Fruit fly (Drosophila melanogaster) whole organism, embryonic: Measurements from ENCODE around the gene HINT1.

ENCODE experiments used
- Bdp1 ChIP-seq: fragments of 200-800 bp; sonication (Bioruptor generic); optimal IDR thresholded peaks from 3 replicates; lab custom pipeline; 2016; ENCODE audit warnings: missing biosample characterization, missing genetic modification characterization
- CG10431 ChIP-seq: fragments of 200-800 bp; sonication (Bioruptor generic); optimal IDR thresholded peaks from 3 replicates; lab custom pipeline; 2018; ENCODE audit warnings: missing biosample characterization, mild to moderate bottlenecking, missing genetic modification characterization
- CG11085 ChIP-seq: fragments of 200-800 bp; sonication (Bioruptor generic); IDR thresholded peaks from 2 replicates; pipeline ENCODE4 v1.3.6; 2022; ENCODE audit warnings: missing biosample characterization, missing genetic modification characterization
- CG11696 ChIP-seq: fragments of 200-800 bp; sonication (Bioruptor generic); IDR thresholded peaks from 2 replicates; pipeline ENCODE4 v1.3.6; 2022; ENCODE audit warnings: missing biosample characterization, missing genetic modification characterization
- CG12236 ChIP-seq: fragments of 200-800 bp; sonication (Bioruptor generic); optimal IDR thresholded peaks from 2 replicates; lab custom pipeline; 2016; ENCODE audit warnings: missing biosample characterization, missing genetic modification characterization
- CG2120 ChIP-seq: fragments of 200-800 bp; sonication (Bioruptor generic); optimal IDR thresholded peaks from 3 replicates; lab custom pipeline; 2016; ENCODE audit warnings: missing biosample characterization, missing genetic modification characterization
- CG3281 ChIP-seq: fragments of 200-800 bp; sonication (Bioruptor generic); optimal IDR thresholded peaks from 3 replicates; lab custom pipeline; 2017; ENCODE audit warnings: missing biosample characterization, mild to moderate bottlenecking, missing genetic modification characterization
- CG3407 ChIP-seq: fragments of 200-800 bp; sonication (Bioruptor generic); optimal IDR thresholded peaks from 2 replicates; lab custom pipeline; 2018; ENCODE audit warnings: missing biosample characterization, mild to moderate bottlenecking, missing genetic modification characterization
- CG34224 ChIP-seq: fragments of 200-800 bp; sonication (Bioruptor generic); IDR thresholded peaks from 3 replicates; pipeline ENCODE4 v1.3.6; 2022; ENCODE audit warnings: missing biosample characterization, missing genetic modification characterization; ENCODE audit not compliant: partially characterized antibody
- CG3995 ChIP-seq: fragments of 200-800 bp; sonication (Bioruptor generic); optimal IDR thresholded peaks from 3 replicates; lab custom pipeline; 2016; ENCODE audit warnings: missing biosample characterization, missing genetic modification characterization
- CG7372 ChIP-seq: fragments of 200-800 bp; sonication (Bioruptor generic); IDR thresholded peaks from 2 replicates; pipeline ENCODE4 v1.3.6; 2022; ENCODE audit warnings: missing biosample characterization, missing genetic modification characterization
- CG7786 ChIP-seq: fragments of 200-800 bp; sonication (Bioruptor generic); optimal IDR thresholded peaks from 2 replicates; lab custom pipeline; 2016; ENCODE audit warnings: missing biosample characterization, missing genetic modification characterization
- CTCF ChIP-seq: fragments of 200-800 bp; sonication (Bioruptor generic); optimal IDR thresholded peaks from 2 replicates; lab custom pipeline; 2017; ENCODE audit warnings: missing biosample characterization, mild to moderate bottlenecking, missing genetic modification characterization, moderate library complexity
- Camta ChIP-seq: fragments of 200-800 bp; sonication (Bioruptor generic); optimal IDR thresholded peaks from 2 replicates; lab custom pipeline; 2016; ENCODE audit warnings: missing biosample characterization, missing genetic modification characterization
- Doc2 ChIP-seq: fragments of 200-800 bp; sonication (Bioruptor generic); IDR thresholded peaks from 2 replicates; pipeline ENCODE4 v1.3.6; 2022; ENCODE audit warnings: missing biosample characterization, missing genetic modification characterization
- Gsc ChIP-seq: fragments of 200-800 bp; sonication (Bioruptor generic); IDR thresholded peaks from 2 replicates; pipeline ENCODE4 v1.3.6; 2022; ENCODE audit warnings: missing biosample characterization, missing genetic modification characterization
- H15 ChIP-seq: fragments of 200-800 bp; sonication (Bioruptor generic); IDR thresholded peaks from 3 replicates; pipeline ENCODE4 v1.3.6; 2022; ENCODE audit warnings: missing biosample characterization, missing genetic modification characterization
- HLHmδ ChIP-seq: fragments of 200-800 bp; sonication (Bioruptor generic); optimal IDR thresholded peaks from 2 replicates; lab custom pipeline; 2018; ENCODE audit warnings: missing biosample characterization, mild to moderate bottlenecking, missing genetic modification characterization, moderate library complexity
- Kr ChIP-seq: fragments of 200-800 bp; sonication (Bioruptor generic); optimal IDR thresholded peaks from 2 replicates; lab custom pipeline; 2017; ENCODE audit warnings: missing biosample characterization, mild to moderate bottlenecking, missing genetic modification characterization
- Lhr ChIP-seq: fragments of 200-800 bp; sonication (Bioruptor generic); optimal IDR thresholded peaks from 3 replicates; lab custom pipeline; 2017; ENCODE audit warnings: mild to moderate bottlenecking, missing biosample characterization, missing genetic modification reagents, missing genetic modification characterization
- MESR4 ChIP-seq: fragments of 200-800 bp; sonication (Bioruptor generic); optimal IDR thresholded peaks from 2 replicates; lab custom pipeline; 2018; ENCODE audit warnings: missing biosample characterization, mild to moderate bottlenecking, missing genetic modification characterization, moderate library complexity
- NC2β ChIP-seq: fragments of 200-800 bp; sonication (Bioruptor generic); optimal IDR thresholded peaks from 2 replicates; lab custom pipeline; 2016; ENCODE audit warnings: missing biosample characterization, missing genetic modification characterization
- Xbp1 ChIP-seq: fragments of 200-800 bp; sonication (Bioruptor generic); optimal IDR thresholded peaks from 3 replicates; lab custom pipeline; 2016; ENCODE audit warnings: missing biosample characterization, mild to moderate bottlenecking, missing genetic modification characterization
- al ChIP-seq: fragments of 200-800 bp; sonication (Bioruptor generic); IDR thresholded peaks from 2 replicates; pipeline ENCODE4 v1.3.6; 2022; ENCODE audit warnings: missing biosample characterization, missing genetic modification characterization
- ara ChIP-seq: fragments of 200-800 bp; sonication (Bioruptor generic); IDR thresholded peaks from 2 replicates; pipeline ENCODE4 v1.3.6; 2022; ENCODE audit warnings: missing biosample characterization, missing genetic modification characterization
- bcd ChIP-seq: fragments of 200-800 bp; sonication (Bioruptor generic); optimal IDR thresholded peaks from 2 replicates; lab custom pipeline; 2017; ENCODE audit warnings: missing biosample characterization, mild to moderate bottlenecking, missing genetic modification characterization
- br ChIP-seq: fragments of >200 bp; optimal IDR thresholded peaks from 2 replicates; lab custom pipeline; 2017
- caup ChIP-seq: fragments of 200-800 bp; sonication (Bioruptor generic); optimal IDR thresholded peaks from 3 replicates; lab custom pipeline; 2017; ENCODE audit warnings: missing biosample characterization, mild to moderate bottlenecking, missing genetic modification characterization, moderate library complexity; ENCODE audit not compliant: severe bottlenecking
- ci ChIP-seq: fragments of 200-800 bp; sonication (Bioruptor generic); IDR thresholded peaks from 3 replicates; pipeline ENCODE4 v1.3.6; 2022; ENCODE audit warnings: missing biosample characterization, missing genetic modification characterization
- corto ChIP-seq: fragments of 200-800 bp; sonication (Bioruptor generic); optimal IDR thresholded peaks from 2 replicates; lab custom pipeline; 2016; ENCODE audit warnings: missing biosample characterization, mild to moderate bottlenecking, missing genetic modification characterization, moderate library complexity
- ems ChIP-seq: fragments of 200-800 bp; sonication (Bioruptor generic); optimal IDR thresholded peaks from 3 replicates; lab custom pipeline; 2016; ENCODE audit warnings: missing biosample characterization, missing genetic modification characterization
- gcm ChIP-seq: fragments of 200-800 bp; sonication (Bioruptor generic); optimal IDR thresholded peaks from 2 replicates; lab custom pipeline; 2019; ENCODE audit warnings: missing biosample characterization, mild to moderate bottlenecking, missing genetic modification characterization, moderate library complexity
- gem ChIP-seq: fragments of 200-800 bp; sonication (Bioruptor generic); optimal IDR thresholded peaks from 2 replicates; lab custom pipeline; 2019; ENCODE audit warnings: missing biosample characterization, mild to moderate bottlenecking, missing genetic modification characterization, moderate library complexity
- gfzf ChIP-seq: fragments of 200-800 bp; sonication (Bioruptor generic); optimal IDR thresholded peaks from 2 replicates; lab custom pipeline; 2016; ENCODE audit warnings: missing biosample characterization, mild to moderate bottlenecking, missing genetic modification characterization, moderate library complexity
- jigr1 ChIP-seq: fragments of 200-800 bp; sonication (Bioruptor generic); IDR thresholded peaks from 3 replicates; pipeline ENCODE4 v1.3.6; 2022; ENCODE audit warnings: missing biosample characterization, missing genetic modification characterization
- ken ChIP-seq: fragments of 200-800 bp; sonication (Bioruptor generic); IDR thresholded peaks from 3 replicates; pipeline ENCODE4 v1.3.6; 2022; ENCODE audit warnings: missing biosample characterization, missing genetic modification characterization
- klu ChIP-seq: fragments of 200-800 bp; sonication (Bioruptor generic); IDR thresholded peaks from 2 replicates; pipeline ENCODE4 v1.3.6; 2022; ENCODE audit warnings: missing biosample characterization, missing genetic modification characterization
- lmd ChIP-seq: fragments of 200-800 bp; sonication (Bioruptor generic); IDR thresholded peaks from 2 replicates; pipeline ENCODE4 v1.3.6; 2022; ENCODE audit warnings: missing biosample characterization, missing genetic modification characterization
- mld ChIP-seq: fragments of 200-800 bp; sonication (Bioruptor generic); IDR thresholded peaks from 3 replicates; pipeline ENCODE4 v1.3.6; 2022; ENCODE audit warnings: missing biosample characterization, missing genetic modification characterization; ENCODE audit not compliant: partially characterized antibody
- org-1 ChIP-seq: fragments of 200-800 bp; sonication (Bioruptor generic); optimal IDR thresholded peaks from 2 replicates; lab custom pipeline; 2017; ENCODE audit warnings: missing biosample characterization, missing genetic modification characterization
- p53 ChIP-seq: fragments of 200-800 bp; sonication (Bioruptor generic); optimal IDR thresholded peaks from 2 replicates; lab custom pipeline; 2016; ENCODE audit warnings: missing biosample characterization, missing genetic modification characterization
- row ChIP-seq: fragments of 200-800 bp; sonication (Bioruptor generic); IDR thresholded peaks from 3 replicates; pipeline ENCODE4 v1.3.6; 2022; ENCODE audit warnings: missing biosample characterization, missing genetic modification characterization
- scrt ChIP-seq: fragments of 200-800 bp; sonication (Bioruptor generic); optimal IDR thresholded peaks from 2 replicates; lab custom pipeline; 2018; ENCODE audit warnings: missing biosample characterization, mild to moderate bottlenecking, missing genetic modification characterization, moderate library complexity
- shn ChIP-seq: fragments of 200-800 bp; sonication (Bioruptor generic); optimal IDR thresholded peaks from 3 replicates; lab custom pipeline; 2016; ENCODE audit warnings: missing biosample characterization, missing genetic modification characterization
- slp2 ChIP-seq: fragments of 200-800 bp; sonication (Bioruptor generic); optimal IDR thresholded peaks from 2 replicates; lab custom pipeline; 2016; ENCODE audit warnings: missing biosample characterization, missing genetic modification characterization
- stwl ChIP-seq: fragments of 200-800 bp; sonication (Bioruptor generic); optimal IDR thresholded peaks from 3 replicates; lab custom pipeline; 2018; ENCODE audit warnings: missing biosample characterization, mild to moderate bottlenecking, missing genetic modification characterization, moderate library complexity
- tll ChIP-seq, 2 experiments: fragments of 200-800 bp in 1 of 2; fragments of >200 bp in 1 of 2; sonication (Bioruptor generic) in 1 of 2; optimal IDR thresholded peaks; 2 replicates each; lab custom pipeline; 2017 to 2019; ENCODE audit warnings: missing biosample characterization in 2 of 2, missing genetic modification characterization in 2 of 2, mild to moderate bottlenecking in 1 of 2, moderate library complexity in 1 of 2
- trem ChIP-seq: fragments of 200-800 bp; optimal IDR thresholded peaks from 3 replicates; lab custom pipeline; 2019; ENCODE audit warnings: missing biosample characterization, mild to moderate bottlenecking, missing genetic modification characterization, moderate library complexity
- twi ChIP-seq: fragments of 200-800 bp; optimal IDR thresholded peaks from 2 replicates; lab custom pipeline; 2019; ENCODE audit warnings: missing biosample characterization, mild to moderate bottlenecking, missing genetic modification characterization, moderate library complexity
- zen2 ChIP-seq: fragments of 200-800 bp; sonication (Bioruptor generic); IDR thresholded peaks from 3 replicates; pipeline ENCODE4 v1.3.6; 2022; ENCODE audit warnings: missing biosample characterization, missing genetic modification characterization; ENCODE audit not compliant: partially characterized antibody

Gene HINT1

dm6 chr2L:2744852-2745251 lies 25.1 kb upstream of the HINT1 start, which contains the start of the genes CG9961 and Cwc25 (continued):
- TF ChIP-seq ara (GFP tag; lab: Robert Waterston, UW) (no peak), corto (GFP tag; lab: Kevin White, UChicago) (no peak), al (GFP tag; lab: Robert Waterston, UW) (no peak), Camta (GFP tag; lab: Kevin White, UChicago) (no peak), ems (GFP tag; lab: Kevin White, UChicago) (no peak), Kr (GFP tag; lab: Kevin White, UChicago) (no peak), stwl (tag; lab: Kevin White, UChicago) (peak; percentile 34), ken (GFP tag; lab: Robert Waterston, UW) (no peak), row (0 out of 3 replicates have a peak, but pooled peaks have one; percentile 24), mld (GFP tag; lab: Robert Waterston, UW) (no peak), Gsc (GFP tag; lab: Robert Waterston, UW) (no peak), caup (GFP tag; lab: Kevin White, UChicago) (no peak), HLHmδ (no peak), zen2 (no peak), ci (GFP tag; lab: Robert Waterston, UW) (no peak), scrt (GFP tag; lab: Kevin White, UChicago) (no peak), Xbp1 (GFP tag; lab: Kevin White, UChicago) (no peak), br (lab: Kevin White, UChicago) (no peak), CG3995 (GFP tag; lab: Kevin White, UChicago) (peak; percentile 14), CG34224 (GFP tag; lab: Robert Waterston, UW) (peak; percentile 26; the same call in 1 of the 3 replicates), twi (no peak), MESR4 (peak; percentile 28), bcd (GFP tag; lab: Kevin White, UChicago) (no peak), NC2β (GFP tag; lab: Kevin White, UChicago) (no peak), CG3407 (no peak), p53 (GFP tag; lab: Kevin White, UChicago) (no peak)

dm6 chr2L:2748480-2749143 lies 21.3 kb upstream of the HINT1 start:
- TF ChIP-seq CTCF (GFP tag; lab: Kevin White, UChicago) (peak; percentile 47), org-1 (peak; percentile 67), gfzf (GFP tag; lab: Kevin White, UChicago) (peak; percentile 33), gcm (GFP tag; lab: Kevin White, UChicago) (peak; percentile 88), CG7372 (peak; percentile 82), CG3281 (peak; percentile 96), CG12236 (GFP tag; lab: Kevin White, UChicago) (peak; percentile 33), CG7786 (GFP tag; lab: Kevin White, UChicago) (peak; percentile 83), slp2 (GFP tag; lab: Kevin White, UChicago) (peak; percentile 53), tll (GFP tag; optimal IDR thresholded peaks at IDR 0.05; lab: Kevin White, UChicago) (no peak), Bdp1 (peak; percentile 74), jigr1 (GFP tag; lab: Robert Waterston, UW) (peak; percentile 35; the same call in 1 of the 3 replicates), CG10431 (peak; percentile 71), lmd (peak; percentile 88), trem (peak; percentile 74), CG2120 (GFP tag; lab: Kevin White, UChicago) (peak; percentile 91), Lhr (GFP tag; lab: Kevin White, UChicago) (peak; percentile 78), CG11085 (GFP tag; lab: Robert Waterston, UW) (peak; percentile 91), gem (tag; lab: Kevin White, UChicago) (peak; percentile 95), CG11696 (GFP tag; lab: Robert Waterston, UW) (no peak), shn (GFP tag; lab: Kevin White, UChicago) (peak; percentile 72), H15 (peak; percentile 77), klu (peak; percentile 81), bcd (GFP tag; lab: Kevin White, UChicago) (peak; percentile 88), ken (GFP tag; lab: Robert Waterston, UW) (peak; percentile 90), Doc2 (GFP tag; lab: Robert Waterston, UW) (peak; percentile 18; the same call in 1 of the 2 replicates), CG3407 (peak; percentile 59)
